ENCODE assay signal across 1 fruit fly cellular context in genomic region chr2L:16801578-16802152, dm6.
TF ChIP-seq lines count a peak whose summit lies in the region.

No protein-coding gene starts in this region.

TF ChIP-seq in whole organism, embryonic, 481 proteins besides CTCF, POLR2A, EP300 and RAD21 (continued from another document):
- TF ChIP-seq CG13424 (tag; optimal IDR thresholded peaks at IDR 0.05; lab: Kevin White, UChicago) (no peak), CG12391 (tag; optimal IDR thresholded peaks at IDR 0.05; lab: Kevin White, UChicago) (no peak), fu2 (GFP tag; optimal IDR thresholded peaks at IDR 0.05; lab: Kevin White, UChicago) (no peak), Dip3 (GFP tag; optimal IDR thresholded peaks at IDR 0.05; lab: Kevin White, UChicago) (no peak), Meics (GFP tag; optimal IDR thresholded peaks at IDR 0.05; lab: Kevin White, UChicago) (peak; percentile 100), CHES-1-like (GFP tag; optimal IDR thresholded peaks at IDR 0.05; lab: Kevin White, UChicago) (no peak), jing (GFP tag; optimal IDR thresholded peaks at IDR 0.05; lab: Kevin White, UChicago) (no peak), amos (GFP tag; IDR thresholded peaks at IDR 0.05; lab: Robert Waterston, UW; ENCODE audit: partially characterized antibody) (no peak), dimm (GFP tag; IDR thresholded peaks at IDR 0.05; lab: Robert Waterston, UW) (no peak), CG3065 (GFP tag; optimal IDR thresholded peaks at IDR 0.05; lab: Kevin White, UChicago) (no peak), ATbp (GFP tag; optimal IDR thresholded peaks at IDR 0.05; lab: Kevin White, UChicago) (no peak), sisA (GFP tag; IDR thresholded peaks at IDR 0.05; lab: Robert Waterston, UW) (no peak), stwl (tag; optimal IDR thresholded peaks at IDR 0.05; lab: Kevin White, UChicago) (peak; percentile 52), schlank (tag; optimal IDR thresholded peaks at IDR 0.05; lab: Kevin White, UChicago) (no peak), CG10366 (GFP tag; IDR thresholded peaks at IDR 0.05; lab: Robert Waterston, UW) (no peak), Blimp-1 (GFP tag; optimal IDR thresholded peaks at IDR 0.05; lab: Kevin White, UChicago) (no peak), CG2120 (GFP tag; optimal IDR thresholded peaks at IDR 0.05; lab: Kevin White, UChicago) (no peak), Ptx1 (GFP tag; IDR thresholded peaks at IDR 0.05; lab: Robert Waterston, UW) (no peak), Rx (GFP tag; IDR thresholded peaks at IDR 0.05; lab: Robert Waterston, UW) (no peak), CG14014 (GFP tag; IDR thresholded peaks at IDR 0.05; lab: Robert Waterston, UW) (no peak), yki (optimal IDR thresholded peaks at IDR 0.05; lab: Kevin White, UChicago) (no peak), HmgZ (tag; optimal IDR thresholded peaks at IDR 0.05; lab: Kevin White, UChicago) (peak; percentile 4), pita (GFP tag; optimal IDR thresholded peaks at IDR 0.05; lab: Kevin White, UChicago) (peak; percentile 44), Opbp (GFP tag; IDR thresholded peaks at IDR 0.05; lab: Robert Waterston, UW; ENCODE audit: partially characterized antibody) (peak; percentile 51; the same call in 1 of the 3 replicates), gcm (GFP tag; optimal IDR thresholded peaks at IDR 0.05; lab: Kevin White, UChicago) (no peak), CG12769 (tag; optimal IDR thresholded peaks at IDR 0.05; lab: Kevin White, UChicago) (no peak), crp (GFP tag; optimal IDR thresholded peaks at IDR 0.05; lab: Kevin White, UChicago) (no peak), unpg (GFP tag; optimal IDR thresholded peaks at IDR 0.05; lab: Kevin White, UChicago) (no peak), CG34224 (GFP tag; IDR thresholded peaks at IDR 0.05; lab: Robert Waterston, UW; ENCODE audit: partially characterized antibody) (no peak), dm (GFP tag; optimal IDR thresholded peaks at IDR 0.05; lab: Kevin White, UChicago) (no peak), eve (GFP tag; optimal IDR thresholded peaks at IDR 0.05; lab: Kevin White, UChicago) (no peak), pzg (GFP tag; optimal IDR thresholded peaks at IDR 0.05; lab: Kevin White, UChicago) (peak; percentile 16), CG9609 (GFP tag; optimal IDR thresholded peaks at IDR 0.05; lab: Kevin White, UChicago) (no peak), CG10543 (GFP tag; optimal IDR thresholded peaks at IDR 0.05; lab: Kevin White, UChicago) (peak; percentile 4), Ssrp (tag; optimal IDR thresholded peaks at IDR 0.05; lab: Kevin White, UChicago) (no peak), CG16813 (GFP tag; IDR thresholded peaks at IDR 0.05; lab: Robert Waterston, UW; ENCODE audit: partially characterized antibody) (no peak), mam (GFP tag; optimal IDR thresholded peaks at IDR 0.05; lab: Kevin White, UChicago) (no peak), CG9215 (GFP tag; IDR thresholded peaks at IDR 0.05; lab: Robert Waterston, UW) (no peak), Fer3 (tag; optimal IDR thresholded peaks at IDR 0.05; lab: Kevin White, UChicago) (no peak), tll (GFP tag; optimal IDR thresholded peaks at IDR 0.05; lab: Kevin White, UChicago) (no peak), CG8388 (GFP tag; optimal IDR thresholded peaks at IDR 0.05; lab: Kevin White, UChicago) (no peak), CG32532 (GFP tag; IDR thresholded peaks at IDR 0.05; lab: Robert Waterston, UW) (no peak), sens (GFP tag; lab: Kevin White, UChicago) (no peak), crol (GFP tag; IDR thresholded peaks at IDR 0.05; lab: Robert Waterston, UW) (no peak), z (GFP tag; IDR thresholded peaks at IDR 0.05; lab: Robert Waterston, UW) (no peak), HLH3B (GFP tag; IDR thresholded peaks at IDR 0.05; lab: Robert Waterston, UW) (no peak), CG12236 (GFP tag; optimal IDR thresholded peaks at IDR 0.05; lab: Kevin White, UChicago) (no peak), CG16815 (GFP tag; optimal IDR thresholded peaks at IDR 0.05; lab: Kevin White, UChicago) (no peak)
